Fruit fly (Drosophila melanogaster) whole organism, embryonic: ENCODE results near the gene Megf8.

ENCODE experiments used
- C15 ChIP-seq: fragments of 200-800 bp; sonication (Bioruptor generic); IDR thresholded peaks from 3 replicates; pipeline ENCODE4 v1.3.6; 2022; ENCODE audit warnings: missing biosample characterization, missing genetic modification characterization
- CG10654 ChIP-seq: fragments of 200-800 bp; sonication (Bioruptor generic); optimal IDR thresholded peaks from 2 replicates; lab custom pipeline; 2016; ENCODE audit warnings: missing biosample characterization, missing genetic modification characterization
- CG11093 ChIP-seq: fragments of 200-800 bp; sonication (Bioruptor generic); IDR thresholded peaks from 3 replicates; pipeline ENCODE4 v1.3.6; 2022; ENCODE audit warnings: missing biosample characterization, missing genetic modification characterization
- CG12071 ChIP-seq: fragments of 200-800 bp; sonication (Bioruptor generic); optimal IDR thresholded peaks from 3 replicates; lab custom pipeline; 2018; ENCODE audit warnings: missing biosample characterization, mild to moderate bottlenecking, missing genetic modification characterization
- CG1233 ChIP-seq: fragments of 200-800 bp; sonication (Bioruptor generic); optimal IDR thresholded peaks from 4 replicates; lab custom pipeline; 2018; ENCODE audit warnings: missing biosample characterization, mild to moderate bottlenecking, missing genetic modification characterization
- CG13894 ChIP-seq: fragments of 200-800 bp; sonication (Bioruptor generic); optimal IDR thresholded peaks from 3 replicates; lab custom pipeline; 2018; ENCODE audit warnings: missing biosample characterization, mild to moderate bottlenecking, missing genetic modification characterization, moderate library complexity
- CG14667 ChIP-seq: fragments of 200-800 bp; sonication (Bioruptor generic); IDR thresholded peaks from 2 replicates; pipeline ENCODE4 v1.3.6; 2022; ENCODE audit warnings: missing biosample characterization, missing genetic modification characterization
- CG15073 ChIP-seq: fragments of 200-800 bp; sonication (Bioruptor generic); optimal IDR thresholded peaks from 2 replicates; lab custom pipeline; 2016; ENCODE audit warnings: missing biosample characterization, missing genetic modification characterization
- CG1602 ChIP-seq: fragments of 200-800 bp; sonication (Bioruptor generic); optimal IDR thresholded peaks from 3 replicates; lab custom pipeline; 2016; ENCODE audit warnings: missing biosample characterization, missing genetic modification characterization
- CG17186 ChIP-seq: fragments of 200-800 bp; sonication (Bioruptor generic); optimal IDR thresholded peaks from 3 replicates; lab custom pipeline; 2017; ENCODE audit warnings: missing biosample characterization, missing genetic modification reagents, missing genetic modification characterization
- CG17802 ChIP-seq: fragments of 200-800 bp; sonication (Bioruptor generic); optimal IDR thresholded peaks from 2 replicates; lab custom pipeline; 2018; ENCODE audit warnings: missing biosample characterization, mild to moderate bottlenecking, missing genetic modification characterization, moderate library complexity
- CG30020 ChIP-seq: fragments of 200-800 bp; optimal IDR thresholded peaks from 2 replicates; lab custom pipeline; 2019; ENCODE audit warnings: missing biosample characterization, mild to moderate bottlenecking, missing genetic modification characterization, moderate library complexity
- CG30403 ChIP-seq: fragments of 200-800 bp; sonication (Bioruptor generic); optimal IDR thresholded peaks from 3 replicates; lab custom pipeline; 2016; ENCODE audit warnings: missing biosample characterization, missing genetic modification characterization
- CG3726 ChIP-seq: fragments of 200-800 bp; sonication (Bioruptor generic); IDR thresholded peaks from 3 replicates; pipeline ENCODE4, ENCODE4 v1.3.6; 2022; ENCODE audit warnings: missing biosample characterization, missing genetic modification characterization
- CG4282 ChIP-seq: fragments of 200-800 bp; sonication (Bioruptor generic); optimal IDR thresholded peaks from 2 replicates; lab custom pipeline; 2016; ENCODE audit warnings: missing biosample characterization, missing genetic modification characterization
- CG4328 ChIP-seq: fragments of 200-800 bp; sonication (Bioruptor generic); optimal IDR thresholded peaks from 3 replicates; lab custom pipeline; 2017; ENCODE audit warnings: missing biosample characterization, missing genetic modification reagents, missing genetic modification characterization
- CG4360 ChIP-seq: fragments of 200-800 bp; sonication (Bioruptor generic); IDR thresholded peaks from 2 replicates; pipeline ENCODE4 v1.3.6; 2022; ENCODE audit warnings: missing biosample characterization, missing genetic modification characterization
- CG4424 ChIP-seq: fragments of 200-800 bp; sonication (Bioruptor generic); optimal IDR thresholded peaks from 3 replicates; lab custom pipeline; 2016; ENCODE audit warnings: missing biosample characterization, missing genetic modification characterization
- CG5953 ChIP-seq: fragments of 200-800 bp; sonication (Bioruptor generic); IDR thresholded peaks from 2 replicates; pipeline ENCODE4 v1.3.6; 2022; ENCODE audit warnings: missing biosample characterization, missing genetic modification characterization
- CG7839 ChIP-seq: fragments of 200-800 bp; sonication (Bioruptor generic); optimal IDR thresholded peaks from 3 replicates; lab custom pipeline; 2018; ENCODE audit warnings: missing biosample characterization, mild to moderate bottlenecking, missing genetic modification characterization, moderate library complexity
- CG7928 ChIP-seq: fragments of 200-800 bp; sonication (Bioruptor generic); optimal IDR thresholded peaks from 2 replicates; lab custom pipeline; 2017; ENCODE audit warnings: missing biosample characterization, mild to moderate bottlenecking, missing genetic modification characterization
- CG8388 ChIP-seq: fragments of 200-800 bp; sonication (Bioruptor generic); optimal IDR thresholded peaks from 2 replicates; lab custom pipeline; 2019; ENCODE audit warnings: missing biosample characterization, mild to moderate bottlenecking, missing genetic modification characterization, moderate library complexity
- CG8944 ChIP-seq: fragments of 200-800 bp; sonication (Bioruptor generic); optimal IDR thresholded peaks from 3 replicates; lab custom pipeline; 2016; ENCODE audit warnings: missing biosample characterization, missing genetic modification characterization
- CG9797 ChIP-seq: fragments of 200-800 bp; sonication (Bioruptor generic); optimal IDR thresholded peaks from 3 replicates; lab custom pipeline; 2018; ENCODE audit warnings: missing biosample characterization, mild to moderate bottlenecking, missing genetic modification characterization
- Dbx ChIP-seq: fragments of 200-800 bp; sonication (Bioruptor generic); IDR thresholded peaks from 3 replicates; pipeline ENCODE4 v1.3.6; 2022; ENCODE audit warnings: missing biosample characterization, missing genetic modification characterization
- Deaf1 ChIP-seq: fragments of 200-800 bp; optimal IDR thresholded peaks from 3 replicates; lab custom pipeline; 2019; ENCODE audit warnings: missing biosample characterization, mild to moderate bottlenecking, missing genetic modification characterization, moderate library complexity
- H15 ChIP-seq: fragments of 200-800 bp; sonication (Bioruptor generic); IDR thresholded peaks from 3 replicates; pipeline ENCODE4 v1.3.6; 2022; ENCODE audit warnings: missing biosample characterization, missing genetic modification characterization
- H2.0 ChIP-seq: fragments of 200-800 bp; sonication (Bioruptor generic); IDR thresholded peaks from 2 replicates; pipeline ENCODE4 v1.3.6; 2022; ENCODE audit warnings: missing biosample characterization, missing genetic modification characterization
- Lim3 ChIP-seq: fragments of 200-800 bp; sonication (Bioruptor generic); IDR thresholded peaks from 2 replicates; pipeline ENCODE4 v1.3.6; 2022; ENCODE audit warnings: missing biosample characterization, missing genetic modification characterization
- Meics ChIP-seq: fragments of 200-800 bp; sonication (Bioruptor generic); optimal IDR thresholded peaks from 2 replicates; lab custom pipeline; 2017; ENCODE audit warnings: missing biosample characterization, mild to moderate bottlenecking, missing genetic modification characterization
- Nf-YC ChIP-seq: fragments of 200-800 bp; optimal IDR thresholded peaks from 3 replicates; lab custom pipeline; 2019; ENCODE audit warnings: missing biosample characterization, mild to moderate bottlenecking, missing genetic modification characterization, moderate library complexity
- Ravus ChIP-seq: fragments of 200-800 bp; sonication (Bioruptor generic); IDR thresholded peaks from 2 replicates; pipeline ENCODE4 v1.3.6; 2022; ENCODE audit warnings: missing biosample characterization, missing genetic modification characterization
- Sox100B ChIP-seq: fragments of 200-800 bp; sonication (Bioruptor generic); optimal IDR thresholded peaks from 3 replicates; lab custom pipeline; 2018; ENCODE audit warnings: missing biosample characterization, mild to moderate bottlenecking, missing genetic modification characterization
- Trl ChIP-seq, 3 experiments: fragments of >200 bp in 2 of 3; fragments of 200-800 bp in 1 of 3; sonication (Bioruptor generic) in 1 of 3; optimal IDR thresholded peaks; 2 replicates in 1 of 3; 3 replicates in 2 of 3; lab custom pipeline; 2016 to 2017; ENCODE audit warnings: missing biosample characterization in 1 of 3, missing genetic modification characterization in 1 of 3
- ab ChIP-seq: fragments of 200-800 bp; sonication (Bioruptor generic); optimal IDR thresholded peaks from 2 replicates; lab custom pipeline; 2016; ENCODE audit warnings: missing biosample characterization, missing genetic modification characterization
- abd-A ChIP-seq: fragments of 200-800 bp; sonication (Bioruptor generic); optimal IDR thresholded peaks from 3 replicates; lab custom pipeline; 2019; ENCODE audit warnings: missing biosample characterization, mild to moderate bottlenecking, missing genetic modification characterization, moderate library complexity
- aop ChIP-seq: fragments of 200-800 bp; sonication (Bioruptor generic); IDR thresholded peaks from 2 replicates; pipeline ENCODE4 v1.3.6; 2022; ENCODE audit warnings: missing biosample characterization, missing genetic modification characterization
- ap ChIP-seq: fragments of 200-800 bp; sonication (Bioruptor generic); IDR thresholded peaks from 2 replicates; pipeline ENCODE4 v1.3.6; 2022; ENCODE audit warnings: missing biosample characterization, missing genetic modification characterization
- chn ChIP-seq: fragments of 200-800 bp; sonication (Bioruptor generic); optimal IDR thresholded peaks from 2 replicates; lab custom pipeline; 2016; ENCODE audit warnings: missing biosample characterization, missing genetic modification characterization
- dysf ChIP-seq: fragments of 200-800 bp; sonication (Bioruptor generic); IDR thresholded peaks from 3 replicates; pipeline ENCODE4 v1.3.6; 2022; ENCODE audit warnings: missing biosample characterization, missing genetic modification characterization
- ems ChIP-seq: fragments of 200-800 bp; sonication (Bioruptor generic); optimal IDR thresholded peaks from 3 replicates; lab custom pipeline; 2016; ENCODE audit warnings: missing biosample characterization, missing genetic modification characterization
- gcm2 ChIP-seq: fragments of 200-800 bp; sonication (Bioruptor generic); optimal IDR thresholded peaks from 2 replicates; lab custom pipeline; 2016; ENCODE audit warnings: missing biosample characterization, missing genetic modification characterization
- jing ChIP-seq: fragments of 200-800 bp; sonication (Bioruptor generic); optimal IDR thresholded peaks from 2 replicates; lab custom pipeline; 2018; ENCODE audit warnings: missing biosample characterization, mild to moderate bottlenecking, missing genetic modification characterization
- knrl ChIP-seq: fragments of 200-800 bp; sonication (Bioruptor generic); IDR thresholded peaks from 3 replicates; pipeline ENCODE4 v1.3.6; 2022; ENCODE audit warnings: missing biosample characterization, missing genetic modification characterization; ENCODE audit not compliant: partially characterized antibody
- lbe ChIP-seq: fragments of 200-800 bp; sonication (Bioruptor generic); optimal IDR thresholded peaks from 2 replicates; lab custom pipeline; 2016; ENCODE audit warnings: missing biosample characterization, mild to moderate bottlenecking, missing genetic modification characterization
- mld ChIP-seq: fragments of 200-800 bp; sonication (Bioruptor generic); IDR thresholded peaks from 3 replicates; pipeline ENCODE4 v1.3.6; 2022; ENCODE audit warnings: missing biosample characterization, missing genetic modification characterization; ENCODE audit not compliant: partially characterized antibody
- nom ChIP-seq: fragments of 200-800 bp; sonication (Bioruptor generic); optimal IDR thresholded peaks from 2 replicates; lab custom pipeline; 2017; ENCODE audit warnings: missing biosample characterization, missing genetic modification characterization, mild to moderate bottlenecking, moderate library complexity, missing genetic modification reagents
- oc ChIP-seq: fragments of 200-800 bp; sonication (Bioruptor generic); optimal IDR thresholded peaks from 2 replicates; lab custom pipeline; 2018; ENCODE audit warnings: missing biosample characterization, mild to moderate bottlenecking, missing genetic modification characterization, moderate library complexity
- peb ChIP-seq: fragments of 200-800 bp; sonication (Bioruptor generic); IDR thresholded peaks from 2 replicates; pipeline ENCODE4 v1.3.6; 2022; ENCODE audit warnings: missing biosample characterization, missing genetic modification characterization
- sd ChIP-seq: fragments of 200-800 bp; sonication (Bioruptor generic); optimal IDR thresholded peaks from 3 replicates; lab custom pipeline; 2018; ENCODE audit warnings: missing biosample characterization, mild to moderate bottlenecking, missing genetic modification characterization, moderate library complexity
- sr ChIP-seq: fragments of 200-800 bp; sonication (Bioruptor generic); IDR thresholded peaks from 3 replicates; pipeline ENCODE4 v1.3.6; 2022; ENCODE audit warnings: missing biosample characterization, missing genetic modification characterization
- tna ChIP-seq: fragments of 200-800 bp; sonication (Bioruptor generic); IDR thresholded peaks from 2 replicates; pipeline ENCODE4 v1.3.6; 2022; ENCODE audit warnings: missing biosample characterization, missing genetic modification characterization; ENCODE audit not compliant: partially characterized antibody

Gene Megf8

DNA sequence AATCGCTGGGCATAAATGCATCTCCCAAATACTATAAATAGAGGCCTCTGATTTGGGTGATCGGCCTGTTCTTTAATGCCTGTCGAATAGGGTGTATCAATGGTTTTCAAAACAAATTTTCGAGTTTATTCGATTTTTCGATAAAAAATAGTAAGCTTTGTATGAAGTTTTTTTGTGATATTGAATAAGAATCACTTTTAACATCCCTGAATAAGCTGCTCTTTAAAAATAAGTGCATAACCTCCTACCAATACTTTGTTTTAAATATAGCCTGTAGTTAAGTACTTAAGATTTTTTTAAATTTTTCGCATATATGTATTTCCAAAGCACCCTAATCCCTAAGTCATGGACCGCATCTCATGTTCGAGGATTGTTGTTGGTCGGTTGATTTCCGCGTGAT, 37.4 kb downstream of the Megf8 start (continued):
- no peak for TF ChIP-seq CG30020 (tag; lab: Kevin White, UChicago)
- TF ChIP-seq nom (GFP tag; lab: Kevin White, UChicago), result no peak
- TF ChIP-seq ab (GFP tag; lab: Kevin White, UChicago), result no peak
- TF ChIP-seq tna (GFP tag; lab: Robert Waterston, UW), result no peak
- no peak for TF ChIP-seq peb (GFP tag; lab: Robert Waterston, UW)
- no peak for TF ChIP-seq dysf (GFP tag; lab: Robert Waterston, UW)
- TF ChIP-seq gcm2, result no peak
- TF ChIP-seq C15 (GFP tag; lab: Robert Waterston, UW), result no peak
- no peak for TF ChIP-seq CG4360 (GFP tag; lab: Robert Waterston, UW)
- no peak for TF ChIP-seq CG4424
- no peak for TF ChIP-seq CG13894
- no peak for TF ChIP-seq CG17802 (tag; lab: Kevin White, UChicago)
- TF ChIP-seq Dbx (GFP tag; lab: Robert Waterston, UW), result no peak
- no peak for TF ChIP-seq Nf-YC (tag; lab: Kevin White, UChicago)
- no peak for TF ChIP-seq CG17186 (GFP tag; lab: Kevin White, UChicago)
- peak; percentile 2 for TF ChIP-seq CG1602
- no peak for TF ChIP-seq CG1233 (GFP tag; lab: Kevin White, UChicago)
- TF ChIP-seq CG10654 (GFP tag; lab: Kevin White, UChicago), result no peak
- no peak for TF ChIP-seq Lim3 (GFP tag; lab: Robert Waterston, UW)
- peak; percentile 52 for TF ChIP-seq CG30403 (GFP tag; lab: Kevin White, UChicago)
- TF ChIP-seq CG9797, result no peak
- no peak for TF ChIP-seq Ravus (GFP tag; lab: Robert Waterston, UW)
- TF ChIP-seq CG3726 (GFP tag; lab: Robert Waterston, UW), result no peak
- TF ChIP-seq CG8944 (GFP tag; lab: Kevin White, UChicago), result no peak
- TF ChIP-seq CG7839 (tag; lab: Kevin White, UChicago), result no peak
- no peak for TF ChIP-seq lbe (GFP tag; lab: Kevin White, UChicago)
- TF ChIP-seq CG12071, result no peak
- no peak for TF ChIP-seq mld (GFP tag; lab: Robert Waterston, UW)
- no peak for TF ChIP-seq sr (GFP tag; lab: Robert Waterston, UW)
- no peak for TF ChIP-seq oc
- TF ChIP-seq ap, result no peak
- no peak for TF ChIP-seq CG7928 (GFP tag; lab: Kevin White, UChicago)
- no peak for TF ChIP-seq jing
- no peak for TF ChIP-seq CG14667 (GFP tag; lab: Robert Waterston, UW)
- TF ChIP-seq knrl (GFP tag; lab: Robert Waterston, UW), result no peak
- TF ChIP-seq CG5953 (GFP tag; lab: Robert Waterston, UW), result no peak
- TF ChIP-seq Meics (GFP tag; lab: Kevin White, UChicago), result no peak
- no peak for TF ChIP-seq CG15073 (GFP tag; lab: Kevin White, UChicago)
- TF ChIP-seq Trl (optimal IDR thresholded peaks at IDR 0.05; lab: Kevin White, UChicago), result no peak
- no peak for TF ChIP-seq Trl (GFP tag; optimal IDR thresholded peaks at IDR 0.05; lab: Kevin White, UChicago)
- TF ChIP-seq CG4282, result no peak
- no peak for TF ChIP-seq chn (GFP tag; lab: Kevin White, UChicago)
- no peak for TF ChIP-seq Deaf1
- no peak for TF ChIP-seq ems (GFP tag; lab: Kevin White, UChicago)
- no peak for TF ChIP-seq sd
- TF ChIP-seq H15 (GFP tag; lab: Robert Waterston, UW), result no peak
- TF ChIP-seq abd-A (tag; lab: Kevin White, UChicago), result no peak
- TF ChIP-seq CG11093 (GFP tag; lab: Robert Waterston, UW), result no peak
- TF ChIP-seq H2.0 (GFP tag; lab: Robert Waterston, UW), result no peak
- TF ChIP-seq CG4328, result no peak
- no peak for TF ChIP-seq aop (GFP tag; lab: Robert Waterston, UW)
- TF ChIP-seq Sox100B (GFP tag; lab: Kevin White, UChicago), result no peak
- peak; percentile 65 for TF ChIP-seq CG8388
